Fruit fly (Drosophila melanogaster) whole organism, embryonic: Measurements from ENCODE around the gene CG10752.

Source experiments
- Antp ChIP-seq: fragments of 200-800 bp; sonication (Bioruptor generic); optimal IDR thresholded peaks from 3 replicates; lab custom pipeline; 2016; ENCODE audit warnings: missing biosample characterization, missing genetic modification characterization
- CG11695 ChIP-seq: fragments of 200-800 bp; sonication (Bioruptor generic); IDR thresholded peaks from 3 replicates; pipeline ENCODE4 v1.3.6; 2022; ENCODE audit warnings: missing biosample characterization, missing genetic modification characterization
- CG17912 ChIP-seq: fragments of 200-800 bp; sonication (Bioruptor generic); optimal IDR thresholded peaks from 2 replicates; lab custom pipeline; 2018; ENCODE audit warnings: missing biosample characterization, mild to moderate bottlenecking, missing genetic modification characterization
- CG33557 ChIP-seq: fragments of 200-800 bp; sonication (Bioruptor generic); optimal IDR thresholded peaks from 2 replicates; lab custom pipeline; 2019; ENCODE audit warnings: missing biosample characterization, mild to moderate bottlenecking, missing genetic modification characterization, moderate library complexity
- CG34422 ChIP-seq: fragments of 200-800 bp; sonication (Bioruptor generic); IDR thresholded peaks from 3 replicates; pipeline ENCODE4 v1.3.6; 2022; ENCODE audit warnings: missing biosample characterization, missing genetic modification characterization
- CG7839 ChIP-seq: fragments of 200-800 bp; sonication (Bioruptor generic); optimal IDR thresholded peaks from 3 replicates; lab custom pipeline; 2018; ENCODE audit warnings: missing biosample characterization, mild to moderate bottlenecking, missing genetic modification characterization, moderate library complexity
- Dfd ChIP-seq, 2 experiments: fragments of >200 bp; optimal IDR thresholded peaks; 2 replicates each; lab custom pipeline; 2017; ENCODE audit warnings: missing biosample characterization in 2 of 2, missing genetic modification characterization in 2 of 2
- Hr3 ChIP-seq: fragments of 200-800 bp; sonication (Bioruptor generic); optimal IDR thresholded peaks from 3 replicates; lab custom pipeline; 2016; ENCODE audit warnings: missing biosample characterization, missing genetic modification characterization
- Oaz ChIP-seq: fragments of 200-800 bp; sonication (Bioruptor generic); IDR thresholded peaks from 2 replicates; pipeline ENCODE4 v1.3.6; 2022; ENCODE audit warnings: missing biosample characterization, missing genetic modification characterization
- Poxn ChIP-seq: fragments of 200-800 bp; sonication (Bioruptor generic); IDR thresholded peaks from 2 replicates; pipeline ENCODE4 v1.3.6; 2022; ENCODE audit warnings: missing biosample characterization, missing genetic modification characterization
- fru ChIP-seq: fragments of >200 bp; optimal IDR thresholded peaks from 2 replicates; lab custom pipeline; 2017
- nmo ChIP-seq: fragments of 200-800 bp; sonication (Bioruptor generic); optimal IDR thresholded peaks from 2 replicates; lab custom pipeline; 2018; ENCODE audit warnings: missing biosample characterization, mild to moderate bottlenecking, missing genetic modification characterization, moderate library complexity
- wor ChIP-seq: fragments of 200-800 bp; sonication (Bioruptor generic); IDR thresholded peaks from 2 replicates; pipeline ENCODE4 v1.3.6; 2022; ENCODE audit warnings: missing biosample characterization, missing genetic modification characterization

- no peak for TF ChIP-seq CG7839 (tag; lab: Kevin White, UChicago)
- TF ChIP-seq nmo (GFP tag; lab: Kevin White, UChicago), result no peak
- TF ChIP-seq CG11695 (GFP tag; lab: Robert Waterston, UW), result no peak
- no peak for TF ChIP-seq CG33557 (GFP tag; lab: Kevin White, UChicago)
- no peak for TF ChIP-seq fru (lab: Kevin White, UChicago)
- no peak for TF ChIP-seq CG34422
- TF ChIP-seq Oaz (GFP tag; lab: Robert Waterston, UW), result no peak
- TF ChIP-seq wor, result no peak
- TF ChIP-seq Poxn (GFP tag; lab: Robert Waterston, UW), result no peak
- no peak for TF ChIP-seq CG17912 (GFP tag; lab: Kevin White, UChicago)
- TF ChIP-seq Hr3 (GFP tag; lab: Kevin White, UChicago), result no peak
- no peak for TF ChIP-seq Dfd (GFP tag; optimal IDR thresholded peaks at IDR 0.05; lab: Kevin White, UChicago)
- TF ChIP-seq Antp (GFP tag; lab: Kevin White, UChicago), result no peak
These were observed 39.0 kb downstream of the CG10752 start for dm6 chr3L:12915431-12915830.
